Worm (Caenorhabditis elegans) whole organism, young adult: ENCODE data around the gene hsd-2.
A peak's percentile ranks its signal among the peaks of the same experiment; 100 is the strongest.

ENCODE experiments used
- B0261.1 ChIP-seq: sonication (generic microtip); optimal IDR thresholded peaks from 2 replicates; lab custom pipeline; 2016; ENCODE audit warnings: mild to moderate bottlenecking, missing genetic modification characterization, moderate library complexity, missing compliant biosample characterization
- B0336.3 ChIP-seq: fragments of 200-800 bp; sonication (Bioruptor generic); IDR thresholded peaks from 2 replicates; pipeline ENCODE4 v1.3.6; 2022; ENCODE audit warnings: missing genetic modification characterization, missing compliant biosample characterization
- C06A6.2 ChIP-seq: fragments of 200-800 bp; sonication (Bioruptor generic); conservative IDR thresholded peaks from 2 replicates; pipeline ENCODE4 v1.3.6; 2022; ENCODE audit warnings: missing genetic modification characterization, missing compliant biosample characterization
- C17E4.6 ChIP-seq: fragments of 200-800 bp; sonication (Bioruptor generic); IDR thresholded peaks from 2 replicates; pipeline ENCODE4 v1.3.6; 2022; ENCODE audit warnings: missing genetic modification reagents, missing genetic modification characterization, missing compliant biosample characterization
- F22D6.2 ChIP-seq: sonication (generic microtip); optimal IDR thresholded peaks from 2 replicates; lab custom pipeline; 2016; ENCODE audit warnings: mild to moderate bottlenecking, missing genetic modification characterization, missing compliant biosample characterization
- K12H6.12 ChIP-seq: fragments of 200-800 bp; sonication (Bioruptor generic); optimal IDR thresholded peaks from 2 replicates; lab custom pipeline; 2018; ENCODE audit warnings: mild to moderate bottlenecking, missing genetic modification characterization, missing compliant biosample characterization
- Y67H2A.10 ChIP-seq: fragments of 200-800 bp; sonication (Bioruptor generic); conservative IDR thresholded peaks from 2 replicates; pipeline ENCODE4 v1.3.6; 2022; ENCODE audit warnings: missing genetic modification reagents, missing genetic modification characterization, missing compliant biosample characterization
- Y95B8A.8 ChIP-seq: fragments of 200-800 bp; sonication (Bioruptor generic); IDR thresholded peaks from 2 replicates; pipeline ENCODE4 v1.3.6; 2022; ENCODE audit warnings: missing genetic modification reagents, missing genetic modification characterization, missing compliant biosample characterization
- akir-1 ChIP-seq: fragments of 200-800 bp; sonication (Bioruptor generic); optimal IDR thresholded peaks from 2 replicates; lab custom pipeline; 2018; ENCODE audit warnings: mild to moderate bottlenecking, missing genetic modification characterization, moderate library complexity, missing compliant biosample characterization
- atf-7 ChIP-seq: sonication (generic microtip); optimal IDR thresholded peaks from 2 replicates; lab custom pipeline; 2017; ENCODE audit warnings: mild to moderate bottlenecking, missing genetic modification characterization, missing compliant biosample characterization
- attf-5 ChIP-seq: fragments of 200-800 bp; sonication (Bioruptor generic); optimal IDR thresholded peaks from 2 replicates; lab custom pipeline; 2018; ENCODE audit warnings: mild to moderate bottlenecking, missing genetic modification characterization, missing compliant biosample characterization
- cebp-2 ChIP-seq: fragments of 200-800 bp; sonication (Bioruptor generic); IDR thresholded peaks from 2 replicates; pipeline ENCODE4 v1.3.6; 2022; ENCODE audit warnings: missing genetic modification characterization, missing compliant biosample characterization
- ceh-58 ChIP-seq: fragments of 200-800 bp; sonication (Bioruptor generic); IDR thresholded peaks from 2 replicates; pipeline ENCODE4 v1.3.6; 2022; ENCODE audit warnings: missing genetic modification characterization, missing compliant biosample characterization
- egl-44 ChIP-seq: fragments of 200-800 bp; sonication (Bioruptor generic); IDR thresholded peaks from 2 replicates; pipeline ENCODE4 v1.3.6; 2022; ENCODE audit warnings: missing genetic modification reagents, missing genetic modification characterization, missing compliant biosample characterization
- egrh-3 ChIP-seq: fragments of 200-800 bp; sonication (Bioruptor generic); IDR thresholded peaks from 2 replicates; pipeline ENCODE4 v1.3.6; 2022; ENCODE audit warnings: missing genetic modification reagents, missing genetic modification characterization, missing compliant biosample characterization
- ekl-4 ChIP-seq: fragments of 200-800 bp; sonication (Bioruptor generic); IDR thresholded peaks from 2 replicates; pipeline ENCODE4 v1.3.6; 2022; ENCODE audit warnings: missing genetic modification reagents, missing genetic modification characterization, missing compliant biosample characterization
- gei-17 ChIP-seq: fragments of 200-800 bp; sonication (Bioruptor generic); optimal IDR thresholded peaks from 2 replicates; lab custom pipeline; 2018; ENCODE audit warnings: mild to moderate bottlenecking, missing genetic modification characterization, missing compliant biosample characterization
- hlh-12 ChIP-seq: sonication (generic microtip); optimal IDR thresholded peaks from 2 replicates; lab custom pipeline; 2016; ENCODE audit warnings: missing genetic modification characterization, missing compliant biosample characterization
- hlh-26 ChIP-seq: fragments of 200-800 bp; sonication (Bioruptor generic); conservative IDR thresholded peaks from 2 replicates; pipeline ENCODE4 v1.3.6; 2022; ENCODE audit warnings: missing genetic modification reagents, missing genetic modification characterization, missing compliant biosample characterization
- hmg-20 ChIP-seq: fragments of 200-800 bp; sonication (Bioruptor generic); IDR thresholded peaks from 2 replicates; pipeline ENCODE4 v1.3.6; 2022; ENCODE audit warnings: missing genetic modification reagents, missing genetic modification characterization, missing compliant biosample characterization
- hrde-1 ChIP-seq: sonication (generic microtip); optimal IDR thresholded peaks from 2 replicates; lab custom pipeline; 2016; ENCODE audit warnings: missing genetic modification characterization, mild to moderate bottlenecking, missing compliant biosample characterization, moderate library complexity, missing genotype, missing genetic modification reagents, borderline replicate concordance
- hsf-1 ChIP-seq: fragments of 200-800 bp; sonication (Bioruptor generic); IDR thresholded peaks from 2 replicates; pipeline ENCODE4 v1.3.6; 2022; ENCODE audit warnings: missing genetic modification reagents, missing genetic modification characterization, missing compliant biosample characterization
- let-526 ChIP-seq: fragments of 200-800 bp; sonication (Bioruptor generic); IDR thresholded peaks from 2 replicates; pipeline ENCODE4 v1.3.6; 2022; ENCODE audit warnings: missing genetic modification reagents, missing genetic modification characterization, missing compliant biosample characterization
- lin-26 ChIP-seq: fragments of 200-800 bp; sonication (Bioruptor generic); IDR thresholded peaks from 2 replicates; pipeline ENCODE4 v1.3.6; 2022; ENCODE audit warnings: missing genetic modification reagents, missing genetic modification characterization, missing compliant biosample characterization
- lin-35 ChIP-seq, 3 experiments: fragments of 150-350 bp in 2 of 3; sonication (generic microtip) in 1 of 3; optimal IDR thresholded peaks; 2 replicates each; lab custom pipeline; 2014 to 2018; ENCODE audit warnings: missing biosample characterization in 3 of 3, missing genetic modification characterization in 3 of 3, missing genetic modification reagents in 3 of 3
- lin-54 ChIP-seq: fragments of 200-800 bp; sonication (Bioruptor generic); optimal IDR thresholded peaks from 2 replicates; lab custom pipeline; 2018; ENCODE audit warnings: mild to moderate bottlenecking, missing genetic modification characterization, missing compliant biosample characterization
- lir-1 ChIP-seq: fragments of 200-800 bp; sonication (Bioruptor generic); conservative IDR thresholded peaks from 2 replicates; pipeline ENCODE4 v1.3.6; 2022; ENCODE audit warnings: missing genetic modification reagents, missing genetic modification characterization, missing compliant biosample characterization
- lsl-1 ChIP-seq: fragments of 200-800 bp; sonication (Bioruptor generic); optimal IDR thresholded peaks from 2 replicates; lab custom pipeline; 2018; ENCODE audit warnings: mild to moderate bottlenecking, missing genetic modification characterization, moderate library complexity, missing compliant biosample characterization
- lsy-27 ChIP-seq: sonication (generic microtip); optimal IDR thresholded peaks from 2 replicates; lab custom pipeline; 2017; ENCODE audit warnings: missing genetic modification characterization, mild to moderate bottlenecking, missing compliant biosample characterization, antibody characterized with exemption, missing genotype, borderline replicate concordance; ENCODE audit not compliant: insufficient read depth
- madf-10 ChIP-seq: sonication (generic microtip); optimal IDR thresholded peaks from 2 replicates; lab custom pipeline; 2016; ENCODE audit warnings: mild to moderate bottlenecking, missing genetic modification characterization, missing compliant biosample characterization
- madf-8 ChIP-seq: fragments of 200-800 bp; sonication (Bioruptor generic); conservative IDR thresholded peaks from 2 replicates; pipeline ENCODE4 v1.3.6; 2022; ENCODE audit warnings: missing genetic modification reagents, missing genetic modification characterization, missing compliant biosample characterization
- nfya-1 ChIP-seq: sonication (generic microtip); optimal IDR thresholded peaks from 2 replicates; lab custom pipeline; 2017; ENCODE audit warnings: antibody characterized with exemption, missing compliant biosample characterization, missing genetic modification characterization, borderline replicate concordance; ENCODE audit not compliant: insufficient read depth
- nfya-2 ChIP-seq: fragments of 200-800 bp; sonication (Bioruptor generic); IDR thresholded peaks from 2 replicates; pipeline ENCODE4 v1.3.6; 2022; ENCODE audit warnings: missing genetic modification reagents, missing genetic modification characterization, missing compliant biosample characterization
- nhr-120 ChIP-seq: fragments of 200-800 bp; sonication (Bioruptor generic); IDR thresholded peaks from 2 replicates; pipeline ENCODE4 v1.3.6; 2022; ENCODE audit warnings: missing genetic modification characterization, missing compliant biosample characterization
- nhr-27 ChIP-seq: fragments of 200-800 bp; sonication (Bioruptor generic); optimal IDR thresholded peaks from 2 replicates; lab custom pipeline; 2018; ENCODE audit warnings: mild to moderate bottlenecking, missing genetic modification characterization, moderate library complexity, missing compliant biosample characterization
- nhr-80 ChIP-seq: sonication (generic microtip); optimal IDR thresholded peaks from 2 replicates; lab custom pipeline; 2016; ENCODE audit warnings: missing genetic modification characterization, missing compliant biosample characterization
- pha-4 ChIP-seq: fragments of 150-350 bp; sonication (generic microtip); optimal IDR thresholded peaks from 2 replicates; lab custom pipeline; 2014; ENCODE audit warnings: missing biosample characterization, missing genetic modification reagents, missing genetic modification characterization
- rcor-1 ChIP-seq: fragments of 200-800 bp; sonication (Bioruptor generic); IDR thresholded peaks from 2 replicates; pipeline ENCODE4 v1.3.6; 2022; ENCODE audit warnings: missing genetic modification reagents, missing genetic modification characterization, missing compliant biosample characterization
- rec-8 ChIP-seq, 2 experiments: sonication (generic microtip); optimal IDR thresholded peaks; 2 replicates each; lab custom pipeline; 2016; ENCODE audit warnings: mild to moderate bottlenecking in 2 of 2, missing genetic modification characterization in 2 of 2, missing genetic modification reagents in 2 of 2, missing genotype in 2 of 2, missing biosample characterization in 1 of 2, missing compliant biosample characterization in 1 of 2, moderate library complexity in 1 of 2
- rpc-1 ChIP-seq, 2 experiments: fragments of 150-350 bp in 1 of 2; sonication (generic microtip) in 1 of 2; optimal IDR thresholded peaks; 2 replicates each; lab custom pipeline; 2014 to 2018; ENCODE audit warnings: missing biosample characterization in 1 of 2, missing genetic modification characterization in 1 of 2, missing genetic modification reagents in 1 of 2, missing genotype in 1 of 2
- snpc-1.1 ChIP-seq: sonication (generic microtip); optimal IDR thresholded peaks from 2 replicates; lab custom pipeline; 2017; ENCODE audit warnings: missing genetic modification characterization, mild to moderate bottlenecking, missing compliant biosample characterization, antibody characterized with exemption, moderate library complexity, missing genotype, missing genetic modification reagents; ENCODE audit not compliant: insufficient read depth
- snpc-4 ChIP-seq, 5 experiments: fragments of 150-350 bp in 1 of 5; sonication (generic microtip) in 4 of 5; optimal IDR thresholded peaks; 2 replicates each; lab custom pipeline; 2014 to 2018; ENCODE audit warnings: missing genetic modification characterization in 5 of 5, missing biosample characterization in 3 of 5, antibody characterized with exemption in 2 of 5, mild to moderate bottlenecking in 2 of 5, missing compliant biosample characterization in 2 of 5, missing genotype in 2 of 5, moderate library complexity in 2 of 5, missing genetic modification reagents in 1 of 5
- tbp1 ChIP-seq: fragments of 200-800 bp; sonication (Bioruptor generic); optimal IDR thresholded peaks from 2 replicates; lab custom pipeline; 2018; ENCODE audit warnings: mild to moderate bottlenecking, missing genetic modification characterization, missing compliant biosample characterization
- zim-3 ChIP-seq: sonication (generic microtip); optimal IDR thresholded peaks from 2 replicates; lab custom pipeline; 2017; ENCODE audit warnings: mild to moderate bottlenecking, missing genetic modification characterization, moderate library complexity, missing compliant biosample characterization
- ztf-18 ChIP-seq: sonication (generic microtip); optimal IDR thresholded peaks from 2 replicates; lab custom pipeline; 2016; ENCODE audit warnings: missing genotype, mild to moderate bottlenecking, missing genetic modification characterization, missing compliant biosample characterization
- ztf-25 ChIP-seq: fragments of 200-800 bp; sonication (Bioruptor generic); IDR thresholded peaks from 2 replicates; pipeline ENCODE4 v1.3.6; 2022; ENCODE audit warnings: missing genetic modification reagents, missing genetic modification characterization, missing compliant biosample characterization
- ztf-26 ChIP-seq: sonication (generic microtip); optimal IDR thresholded peaks from 2 replicates; lab custom pipeline; 2017; ENCODE audit warnings: missing genetic modification characterization, missing compliant biosample characterization
- ztf-3 ChIP-seq: fragments of 200-800 bp; sonication (Bioruptor generic); optimal IDR thresholded peaks from 2 replicates; lab custom pipeline; 2018; ENCODE audit warnings: mild to moderate bottlenecking, missing genetic modification characterization, missing compliant biosample characterization

hsd-2 gene

ce11 chrX:4960422-4960821 lies 44.6 kb upstream of the hsd-2 start, which contains the start of gene act-4 (continued):
- TF ChIP-seq lin-35 (GFP tag; optimal IDR thresholded peaks at IDR 0.05; lab: Kevin White, UChicago) (no peak), ceh-58 (GFP tag; lab: Robert Waterston, UW) (no peak), ztf-25 (GFP tag; lab: Robert Waterston, UW) (no peak), ztf-18 (tag; lab: Kevin White, UChicago) (no peak), hlh-12 (no peak), lin-54 (GFP tag; lab: Kevin White, UChicago) (no peak), lin-26 (GFP tag; lab: Robert Waterston, UW) (no peak), lsl-1 (GFP tag; lab: Kevin White, UChicago) (no peak), lir-1 (GFP tag; lab: Robert Waterston, UW) (no peak), hrde-1 (tag; lab: Kevin White, UChicago) (no peak), C17E4.6 (GFP tag; lab: Robert Waterston, UW) (no peak), zim-3 (tag; lab: Kevin White, UChicago) (no peak), K12H6.12 (tag; lab: Kevin White, UChicago) (peak; percentile 48), ztf-26 (no peak), cebp-2 (GFP tag; lab: Robert Waterston, UW) (no peak), egrh-3 (GFP tag; lab: Robert Waterston, UW) (peak; percentile 43; the same call in 1 of the 2 replicates), Y67H2A.10 (GFP tag; lab: Robert Waterston, UW) (no peak), ztf-3 (GFP tag; lab: Kevin White, UChicago) (no peak), gei-17 (peak; percentile 3), atf-7 (peak; percentile 40), attf-5 (no peak), nhr-80 (no peak), rpc-1 (optimal IDR thresholded peaks at IDR 0.05; lab: Kevin White, UChicago) (no peak), rpc-1 (tag; optimal IDR thresholded peaks at IDR 0.05; lab: Kevin White, UChicago) (no peak), madf-10 (tag; lab: Kevin White, UChicago) (no peak), rec-8 (tag; optimal IDR thresholded peaks at IDR 0.05; lab: Kevin White, UChicago) (no peak), pha-4 (no peak), lsy-27 (tag; lab: Kevin White, UChicago) (no peak), ekl-4 (GFP tag; lab: Robert Waterston, UW) (no peak), F22D6.2 (tag; lab: Kevin White, UChicago) (no peak), C06A6.2 (GFP tag; lab: Robert Waterston, UW) (no peak), nhr-27 (tag; lab: Kevin White, UChicago) (no peak), let-526 (GFP tag; lab: Robert Waterston, UW) (no peak), nhr-120 (GFP tag; lab: Robert Waterston, UW) (no peak), B0261.1 (tag; lab: Kevin White, UChicago) (no peak), hlh-26 (GFP tag; lab: Robert Waterston, UW) (no peak), akir-1 (GFP tag; lab: Kevin White, UChicago) (no peak), hmg-20 (GFP tag; lab: Robert Waterston, UW) (no peak), hsf-1 (GFP tag; lab: Robert Waterston, UW) (no peak), B0336.3 (GFP tag; lab: Robert Waterston, UW) (no peak), snpc-4 (GFP tag; optimal IDR thresholded peaks at IDR 0.05; lab: Kevin White, UChicago) (no peak), snpc-4 (tag; optimal IDR thresholded peaks at IDR 0.05; lab: Kevin White, UChicago) (no peak), Y95B8A.8 (GFP tag; lab: Robert Waterston, UW) (no peak), rcor-1 (no peak), nfya-1 (tag; lab: Kevin White, UChicago) (no peak), egl-44 (GFP tag; lab: Robert Waterston, UW) (no peak), nfya-2 (GFP tag; lab: Robert Waterston, UW) (no peak), madf-8 (no peak), snpc-1.1 (tag; lab: Kevin White, UChicago) (no peak), tbp1 (GFP tag; lab: Kevin White, UChicago) (peak; percentile 50)
